Worm (Caenorhabditis elegans) whole organism, mixed stage, embryonic: ENCODE data around the gene hmit-1.3.

Source experiments
- M03D4.4 ChIP-seq: sonication (generic microtip); optimal IDR thresholded peaks from 2 replicates; lab custom pipeline; 2017; ENCODE audit warnings: mild to moderate bottlenecking, missing genetic modification characterization, missing compliant biosample characterization
- bed-3 ChIP-seq: fragments of 200-800 bp; sonication (Bioruptor generic); optimal IDR thresholded peaks from 3 replicates; lab custom pipeline; 2018; ENCODE audit warnings: mild to moderate bottlenecking, missing genetic modification characterization, moderate library complexity, missing compliant biosample characterization
- blmp-1 ChIP-seq: fragments of 150-350 bp; optimal IDR thresholded peaks from 2 replicates; lab custom pipeline; 2014; ENCODE audit warnings: missing biosample characterization, missing genetic modification characterization
- ceh-39 ChIP-seq: fragments of 150-350 bp; optimal IDR thresholded peaks from 2 replicates; lab custom pipeline; 2014; ENCODE audit warnings: missing biosample characterization, missing genetic modification characterization
- ceh-43 ChIP-seq: fragments of 200-800 bp; sonication (Bioruptor generic); optimal IDR thresholded peaks from 2 replicates; lab custom pipeline; 2018; ENCODE audit warnings: mild to moderate bottlenecking, missing genetic modification characterization, moderate library complexity, missing compliant biosample characterization
- ceh-83 ChIP-seq: fragments of 200-800 bp; sonication (Bioruptor generic); optimal IDR thresholded peaks from 2 replicates; lab custom pipeline; 2018; ENCODE audit warnings: mild to moderate bottlenecking, missing genetic modification characterization, missing compliant biosample characterization
- ces-1 ChIP-seq: fragments of 150-350 bp; optimal IDR thresholded peaks from 2 replicates; lab custom pipeline; 2014; ENCODE audit warnings: missing biosample characterization, missing genetic modification reagents, missing genetic modification characterization
- cnd-1 ChIP-seq: fragments of 200-800 bp; sonication (Bioruptor generic); optimal IDR thresholded peaks from 2 replicates; lab custom pipeline; 2018; ENCODE audit warnings: mild to moderate bottlenecking, missing genetic modification characterization, missing compliant biosample characterization
- drap-1 ChIP-seq: fragments of 200-800 bp; sonication (Bioruptor generic); optimal IDR thresholded peaks from 3 replicates; lab custom pipeline; 2018; ENCODE audit warnings: mild to moderate bottlenecking, missing genetic modification characterization, missing compliant biosample characterization
- elt-1 ChIP-seq: sonication (generic microtip); optimal IDR thresholded peaks from 2 replicates; lab custom pipeline; 2017; ENCODE audit warnings: missing genetic modification characterization, mild to moderate bottlenecking, missing compliant biosample characterization, antibody characterized with exemption, moderate library complexity, borderline replicate concordance; ENCODE audit not compliant: insufficient read depth
- elt-3 ChIP-seq: fragments of 150-350 bp; optimal IDR thresholded peaks from 2 replicates; lab custom pipeline; 2014; ENCODE audit warnings: missing biosample characterization, missing genetic modification characterization
- flh-1 ChIP-seq: fragments of 200-800 bp; sonication (Bioruptor generic); optimal IDR thresholded peaks from 2 replicates; lab custom pipeline; 2018; ENCODE audit warnings: mild to moderate bottlenecking, missing genetic modification characterization, moderate library complexity, missing compliant biosample characterization
- ham-2 ChIP-seq: fragments of 200-800 bp; sonication (Bioruptor generic); optimal IDR thresholded peaks from 2 replicates; lab custom pipeline; 2018; ENCODE audit warnings: mild to moderate bottlenecking, missing genetic modification characterization, missing compliant biosample characterization
- hlh-1 ChIP-seq: fragments of 150-350 bp; optimal IDR thresholded peaks from 2 replicates; lab custom pipeline; 2014; ENCODE audit warnings: missing biosample characterization, missing genetic modification reagents, missing genetic modification characterization
- lin-13 ChIP-seq: fragments of 150-350 bp; optimal IDR thresholded peaks from 2 replicates; lab custom pipeline; 2014; ENCODE audit warnings: missing biosample characterization, missing genetic modification characterization
- lin-32 ChIP-seq: fragments of 200-800 bp; sonication (Bioruptor generic); optimal IDR thresholded peaks from 2 replicates; lab custom pipeline; 2018; ENCODE audit warnings: mild to moderate bottlenecking, missing genetic modification characterization, missing compliant biosample characterization
- lsy-2 ChIP-seq: fragments of 150-350 bp; optimal IDR thresholded peaks from 2 replicates; lab custom pipeline; 2014; ENCODE audit warnings: missing biosample characterization, missing genetic modification characterization
- mab-5 ChIP-seq: fragments of 150-350 bp; optimal IDR thresholded peaks from 2 replicates; lab custom pipeline; 2014; ENCODE audit warnings: missing biosample characterization, missing genetic modification characterization
- mep-1 ChIP-seq: fragments of 150-350 bp; optimal IDR thresholded peaks from 2 replicates; lab custom pipeline; 2017; ENCODE audit warnings: missing biosample characterization, missing genetic modification reagents, missing genetic modification characterization, inconsistent platforms
- mls-2 ChIP-seq: sonication (generic microtip); optimal IDR thresholded peaks from 2 replicates; lab custom pipeline; 2016; ENCODE audit warnings: mild to moderate bottlenecking, missing genetic modification characterization, moderate library complexity, missing compliant biosample characterization
- nhr-12 ChIP-seq: fragments of 150-350 bp; optimal IDR thresholded peaks from 2 replicates; lab custom pipeline; 2014; ENCODE audit warnings: missing biosample characterization, missing genetic modification characterization
- nhr-2 ChIP-seq: fragments of 150-350 bp; optimal IDR thresholded peaks from 2 replicates; lab custom pipeline; 2014; ENCODE audit warnings: missing biosample characterization, missing genetic modification characterization
- nhr-237 ChIP-seq: fragments of 150-350 bp; optimal IDR thresholded peaks from 2 replicates; lab custom pipeline; 2014; ENCODE audit warnings: missing biosample characterization, missing genetic modification characterization
- nhr-28 ChIP-seq: fragments of 150-350 bp; optimal IDR thresholded peaks from 2 replicates; lab custom pipeline; 2014; ENCODE audit warnings: missing biosample characterization, missing genetic modification characterization
- nhr-76 ChIP-seq: sonication (generic microtip); optimal IDR thresholded peaks from 2 replicates; lab custom pipeline; 2017; ENCODE audit warnings: missing biosample characterization, missing genetic modification characterization
- pha-4 ChIP-seq: fragments of 150-350 bp; optimal IDR thresholded peaks from 2 replicates; lab custom pipeline; 2018; ENCODE audit warnings: missing biosample characterization, missing genetic modification reagents, missing genetic modification characterization
- sem-2 ChIP-seq: fragments of 200-800 bp; sonication (Bioruptor generic); optimal IDR thresholded peaks from 2 replicates; lab custom pipeline; 2018; ENCODE audit warnings: mild to moderate bottlenecking, missing genetic modification characterization, missing compliant biosample characterization
- snpc-4 ChIP-seq: fragments of 150-350 bp; optimal IDR thresholded peaks from 2 replicates; lab custom pipeline; 2014; ENCODE audit warnings: missing biosample characterization, missing genetic modification characterization
- sptf-1 ChIP-seq: sonication (generic microtip); optimal IDR thresholded peaks from 2 replicates; lab custom pipeline; 2017; ENCODE audit warnings: mild to moderate bottlenecking, missing genetic modification characterization, moderate library complexity, missing compliant biosample characterization
- tbx-8 ChIP-seq: fragments of 200-800 bp; sonication (Bioruptor generic); optimal IDR thresholded peaks from 2 replicates; lab custom pipeline; 2018; ENCODE audit warnings: mild to moderate bottlenecking, missing genetic modification characterization, moderate library complexity, missing compliant biosample characterization
- unc-39 ChIP-seq: fragments of 150-350 bp; optimal IDR thresholded peaks from 2 replicates; lab custom pipeline; 2014; ENCODE audit warnings: missing biosample characterization, missing genetic modification characterization
- unc-62 ChIP-seq: fragments of 150-350 bp; optimal IDR thresholded peaks from 2 replicates; lab custom pipeline; 2014; ENCODE audit warnings: missing biosample characterization, missing genetic modification reagents, missing genetic modification characterization
- zip-8 ChIP-seq: fragments of 150-350 bp; optimal IDR thresholded peaks from 2 replicates; lab custom pipeline; 2014; ENCODE audit warnings: missing biosample characterization, missing genetic modification characterization
- ztf-11 ChIP-seq: fragments of 150-350 bp; optimal IDR thresholded peaks from 2 replicates; lab custom pipeline; 2014; ENCODE audit warnings: missing biosample characterization, missing genetic modification characterization

Gene hmit-1.3

ce11 chrIII:3520417-3520816 lies 1.0 kb upstream of the hmit-1.3 start:
- TF ChIP-seq blmp-1: no peak
- no peak for TF ChIP-seq ham-2
- TF ChIP-seq ceh-43 (GFP tag; lab: Kevin White, UChicago): no peak
- no peak for TF ChIP-seq mls-2 (tag; lab: Kevin White, UChicago)
- no peak for TF ChIP-seq ztf-11 (tag; lab: Kevin White, UChicago)
- no peak for TF ChIP-seq unc-39 (tag; lab: Kevin White, UChicago)
- no peak for TF ChIP-seq sem-2 (GFP tag; lab: Kevin White, UChicago)
- no peak for TF ChIP-seq sptf-1
- TF ChIP-seq elt-1 (tag; lab: Kevin White, UChicago): no peak
- TF ChIP-seq lin-13 (tag; lab: Kevin White, UChicago): no peak
- TF ChIP-seq hlh-1 (tag; lab: Kevin White, UChicago): no peak
- TF ChIP-seq drap-1 (GFP tag; lab: Kevin White, UChicago): no peak

DNA sequence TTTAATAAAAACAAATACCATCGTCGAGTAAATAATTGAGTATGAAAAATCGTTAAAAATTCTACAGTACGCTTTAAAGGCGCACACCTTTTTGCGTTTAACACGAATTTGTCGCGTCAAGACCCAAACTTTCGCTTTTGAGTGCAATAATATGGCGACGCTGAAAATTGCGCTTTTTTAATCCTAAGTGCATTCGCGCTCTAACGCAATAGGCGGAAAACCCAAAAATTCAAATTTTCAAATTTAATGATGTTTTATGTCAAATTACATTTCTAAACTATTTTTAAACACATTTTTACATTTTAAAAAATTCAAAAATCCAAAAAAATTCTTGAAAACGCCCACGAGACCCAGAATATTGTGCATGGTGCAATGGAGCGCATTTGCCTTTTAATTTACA lies 7.6 kb downstream of the hmit-1.3 start:
- TF ChIP-seq unc-62 (GFP tag; lab: Kevin White, UChicago) (no peak), mab-5 (tag; lab: Kevin White, UChicago) (no peak), snpc-4 (tag; lab: Kevin White, UChicago) (no peak), lin-13 (tag; lab: Kevin White, UChicago) (no peak), pha-4 (tag; lab: Kevin White, UChicago) (no peak), ceh-83 (no peak), ceh-43 (GFP tag; lab: Kevin White, UChicago) (no peak), sem-2 (GFP tag; lab: Kevin White, UChicago) (no peak), cnd-1 (tag; lab: Kevin White, UChicago) (no peak), mls-2 (tag; lab: Kevin White, UChicago) (no peak), ztf-11 (tag; lab: Kevin White, UChicago) (no peak), nhr-28 (tag; lab: Kevin White, UChicago) (no peak), elt-1 (tag; lab: Kevin White, UChicago) (no peak), hlh-1 (tag; lab: Kevin White, UChicago) (no peak), sptf-1 (no peak), lin-32 (GFP tag; lab: Kevin White, UChicago) (no peak), nhr-237 (tag; lab: Kevin White, UChicago) (no peak)
- TF ChIP-seq, all 35 proteins: peak for 0

- TF ChIP-seq ceh-39 (tag; lab: Kevin White, UChicago): no peak
- no peak for TF ChIP-seq nhr-76 (tag; lab: Kevin White, UChicago)
- TF ChIP-seq blmp-1: no peak
- no peak for TF ChIP-seq nhr-28 (tag; lab: Kevin White, UChicago)
- TF ChIP-seq ceh-43 (GFP tag; lab: Kevin White, UChicago): no peak
- TF ChIP-seq ces-1 (GFP tag; lab: Kevin White, UChicago): peak; percentile 51
- TF ChIP-seq lsy-2 (tag; lab: Kevin White, UChicago): peak; percentile 94
- TF ChIP-seq nhr-237 (tag; lab: Kevin White, UChicago): peak; percentile 21
- TF ChIP-seq mls-2 (tag; lab: Kevin White, UChicago): no peak
- TF ChIP-seq unc-62 (GFP tag; lab: Kevin White, UChicago): no peak
- no peak for TF ChIP-seq M03D4.4 (tag; lab: Kevin White, UChicago)
- TF ChIP-seq tbx-8 (GFP tag; lab: Kevin White, UChicago): no peak
- TF ChIP-seq mab-5 (tag; lab: Kevin White, UChicago): no peak
- no peak for TF ChIP-seq flh-1 (GFP tag; lab: Kevin White, UChicago)
- TF ChIP-seq elt-3 (tag; lab: Kevin White, UChicago): no peak
- TF ChIP-seq ztf-11 (tag; lab: Kevin White, UChicago): no peak
- no peak for TF ChIP-seq cnd-1 (tag; lab: Kevin White, UChicago)
- no peak for TF ChIP-seq drap-1 (GFP tag; lab: Kevin White, UChicago)
- no peak for TF ChIP-seq ceh-83
- TF ChIP-seq ham-2: no peak
- no peak for TF ChIP-seq zip-8 (tag; lab: Kevin White, UChicago)
- no peak for TF ChIP-seq sem-2 (GFP tag; lab: Kevin White, UChicago)
- peak; percentile 65 for TF ChIP-seq mep-1 (tag; lab: Kevin White, UChicago)
Measured at ce11 chrIII:3509908-3510307, 9.5 kb downstream of the hmit-1.3 start, which contains the start of the genes M01F1.4 and mrpl-35. TSS of gene M01F1.4 (minus strand) at chrIII:3510033. TSS of gene mrpl-35 (plus strand) at chrIII:3510237.

DNA sequence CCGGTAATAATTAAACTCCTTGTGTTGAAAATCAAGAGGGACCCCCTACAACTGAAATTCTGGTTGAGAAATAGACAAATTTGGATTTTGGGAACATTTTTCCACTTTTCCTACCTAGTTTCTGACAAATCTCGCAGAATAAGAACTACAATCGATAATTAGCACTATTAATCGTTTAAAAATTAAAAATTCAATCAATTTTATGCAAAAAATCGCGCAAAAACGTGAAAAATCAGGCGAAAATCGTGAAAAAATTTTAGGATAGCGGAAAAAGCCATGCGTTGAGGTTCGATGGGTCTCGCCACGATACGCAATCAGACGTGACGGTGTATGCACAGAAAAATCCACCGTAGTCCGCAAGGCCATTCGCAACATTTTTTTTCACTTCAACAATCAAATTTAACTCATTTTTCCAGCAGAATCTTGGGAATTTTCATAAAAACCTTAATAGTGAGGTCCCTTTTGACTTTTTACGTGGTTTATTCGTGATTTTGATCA lies 14.3 kb downstream of the hmit-1.3 start, which contains the start of gene lias-1:
TSS of gene lias-1 (minus strand) at position 51 of the 498 bp plus-strand sequence.
- TF ChIP-seq M03D4.4 (tag; lab: Kevin White, UChicago) (peak; percentile 62), bed-3 (GFP tag; lab: Kevin White, UChicago) (no peak), cnd-1 (tag; lab: Kevin White, UChicago) (no peak), nhr-28 (tag; lab: Kevin White, UChicago) (no peak), lsy-2 (tag; lab: Kevin White, UChicago) (peak; percentile 96), drap-1 (GFP tag; lab: Kevin White, UChicago) (no peak), ces-1 (GFP tag; lab: Kevin White, UChicago) (peak; percentile 61), zip-8 (tag; lab: Kevin White, UChicago) (no peak), mab-5 (tag; lab: Kevin White, UChicago) (no peak), nhr-237 (tag; lab: Kevin White, UChicago) (peak; percentile 64), ztf-11 (tag; lab: Kevin White, UChicago) (peak; percentile 15), ceh-39 (tag; lab: Kevin White, UChicago) (no peak), sem-2 (GFP tag; lab: Kevin White, UChicago) (no peak), hlh-1 (tag; lab: Kevin White, UChicago) (peak; percentile 80), ceh-83 (no peak), lin-32 (GFP tag; lab: Kevin White, UChicago) (no peak), ceh-43 (GFP tag; lab: Kevin White, UChicago) (peak; percentile 31), pha-4 (tag; lab: Kevin White, UChicago) (peak; percentile 87), nhr-12 (tag; lab: Kevin White, UChicago) (no peak), mep-1 (tag; lab: Kevin White, UChicago) (peak; percentile 92), lin-13 (tag; lab: Kevin White, UChicago) (peak; percentile 86), elt-1 (tag; lab: Kevin White, UChicago) (no peak), unc-62 (GFP tag; lab: Kevin White, UChicago) (no peak), tbx-8 (GFP tag; lab: Kevin White, UChicago) (peak; percentile 58), sptf-1 (peak; percentile 81), blmp-1 (no peak), mls-2 (tag; lab: Kevin White, UChicago) (no peak), flh-1 (GFP tag; lab: Kevin White, UChicago) (no peak), elt-3 (tag; lab: Kevin White, UChicago) (no peak), snpc-4 (tag; lab: Kevin White, UChicago) (no peak), nhr-76 (tag; lab: Kevin White, UChicago) (no peak), nhr-2 (tag; lab: Kevin White, UChicago) (no peak)
